Worm (Caenorhabditis elegans): Measurements from ENCODE around the gene vit-2.

The vit-2 gene

ce11 chrX:5151403-5151802 lies 50.6 kb downstream of the vit-2 start:
- no peak for TF ChIP-seq pqm-1 (tag; optimal IDR thresholded peaks at IDR 0.05)
- TF ChIP-seq ztf-11 (tag; optimal IDR thresholded peaks at IDR 0.05), result no peak
- TF ChIP-seq Y75B8A.6 (GFP tag; IDR thresholded peaks at IDR 0.05), result no peak
- TF ChIP-seq daf-19 (GFP tag; conservative IDR thresholded peaks at IDR 0.05), result no peak
- TF ChIP-seq mxl-2 (GFP tag; conservative IDR thresholded peaks at IDR 0.05), result no peak

- TF ChIP-seq unc-62 (GFP tag; optimal IDR thresholded peaks at IDR 0.05 in 1 of 2) (peak in 1 of 2 experiments; percentile 98), unc-62 (tag; optimal IDR thresholded peaks at IDR 0.05) (no peak), T26A8.4 (GFP tag; IDR thresholded peaks at IDR 0.05) (no peak)
Measured at ce11 chrX:5151866-5152265, 51.0 kb downstream of the vit-2 start.

- TF ChIP-seq Y48G9A.11 (GFP tag; IDR thresholded peaks at IDR 0.05) (no peak), snpc-1.2 (GFP tag; IDR thresholded peaks at IDR 0.05) (no peak), ZK546.5 (tag; optimal IDR thresholded peaks at IDR 0.05) (no peak), nhr-28 (tag; optimal IDR thresholded peaks at IDR 0.05) (no peak), F44E2.7 (GFP tag; IDR thresholded peaks at IDR 0.05) (no peak), spr-1 (tag; optimal IDR thresholded peaks at IDR 0.05) (no peak), nhr-76 (tag; optimal IDR thresholded peaks at IDR 0.05) (no peak), php-3 (GFP tag; IDR thresholded peaks at IDR 0.05) (no peak), fos-1 (tag; optimal IDR thresholded peaks at IDR 0.05) (no peak), nhr-77 (tag; optimal IDR thresholded peaks at IDR 0.05) (no peak), mep-1 (tag; optimal IDR thresholded peaks at IDR 0.05) (no peak), lin-13 (GFP tag; optimal IDR thresholded peaks at IDR 0.05) (no peak), ama-1 (optimal IDR thresholded peaks at IDR 0.05) (no peak), skn-1 (tag; optimal IDR thresholded peaks at IDR 0.05) (no peak), nhr-25 (tag; optimal IDR thresholded peaks at IDR 0.05; ENCODE audit: borderline replicate concordance, insufficient read depth) (no peak), egl-43 (GFP tag; IDR thresholded peaks at IDR 0.05) (no peak), lin-38 (GFP tag; IDR thresholded peaks at IDR 0.05) (no peak), ZK337.2 (GFP tag; IDR thresholded peaks at IDR 0.05) (no peak), nhr-111 (GFP tag; optimal IDR thresholded peaks at IDR 0.05) (no peak), nhr-6 (tag; optimal IDR thresholded peaks at IDR 0.05) (no peak)
Measured at ce11 chrX:5152931-5153330, 52.1 kb downstream of the vit-2 start.

ce11 chrX:5154278-5154677 lies 53.4 kb downstream of the vit-2 start, which contains the start of gene C31H2.3:
C31H2.3 (minus strand) TSS chrX:5154378.
- TF ChIP-seq ztf-7 (tag; optimal IDR thresholded peaks at IDR 0.05) (no peak), ceh-44 (GFP tag; IDR thresholded peaks at IDR 0.05) (no peak), Y105C5A.15 (GFP tag; IDR thresholded peaks at IDR 0.05) (no peak)

All from whole organism, L4 larva.